Worm (Caenorhabditis elegans) whole organism, L1 larva: Measurements from ENCODE around the gene D1054.8.
A peak's percentile ranks its signal among the peaks of the same experiment; 100 is the strongest.

ENCODE experiments used
- C04F5.9 ChIP-seq: sonication (generic microtip); optimal IDR thresholded peaks from 2 replicates; lab custom pipeline; 2016; ENCODE audit warnings: missing genetic modification characterization, missing compliant biosample characterization
- C16A3.4 ChIP-seq: fragments of 150-350 bp; optimal IDR thresholded peaks from 2 replicates; lab custom pipeline; 2014; ENCODE audit warnings: missing biosample characterization, missing genetic modification characterization
- C34B4.2 ChIP-seq: sonication (generic microtip); optimal IDR thresholded peaks from 2 replicates; lab custom pipeline; 2017; ENCODE audit warnings: mild to moderate bottlenecking, missing genetic modification characterization, missing compliant biosample characterization
- Y116A8C.19 ChIP-seq: sonication (generic microtip); optimal IDR thresholded peaks from 2 replicates; lab custom pipeline; 2016; ENCODE audit warnings: missing compliant biosample characterization, missing genetic modification characterization, borderline replicate concordance
- alr-1 ChIP-seq: fragments of 200-800 bp; sonication (Bioruptor generic); optimal IDR thresholded peaks from 2 replicates; lab custom pipeline; 2018; ENCODE audit warnings: borderline replicate concordance, mild to moderate bottlenecking, missing genetic modification characterization, missing compliant biosample characterization
- ceh-8 ChIP-seq: fragments of 200-800 bp; sonication (Bioruptor generic); optimal IDR thresholded peaks from 2 replicates; lab custom pipeline; 2018; ENCODE audit warnings: mild to moderate bottlenecking, missing genetic modification characterization, moderate library complexity, missing compliant biosample characterization
- ceh-88 ChIP-seq: fragments of 200-800 bp; sonication (Bioruptor generic); IDR thresholded peaks from 2 replicates; pipeline ENCODE4 v1.3.6; 2022; ENCODE audit warnings: missing genetic modification characterization, missing compliant biosample characterization
- efl-1 ChIP-seq, 4 experiments: fragments of 150-350 bp; optimal IDR thresholded peaks in 3 of 4; peaks in 1 of 4; 1 replicate in 1 of 4; 2 replicates in 3 of 4; lab custom pipeline; 2014; ENCODE audit warnings: missing biosample characterization in 2 of 4, missing genetic modification characterization in 2 of 4, missing genetic modification reagents in 2 of 4
- efl-3 ChIP-seq: fragments of 200-800 bp; sonication (Bioruptor generic); optimal IDR thresholded peaks from 2 replicates; lab custom pipeline; 2018; ENCODE audit warnings: mild to moderate bottlenecking, missing genetic modification characterization, missing compliant biosample characterization
- elt-2 ChIP-seq: sonication (generic microtip); optimal IDR thresholded peaks from 2 replicates; lab custom pipeline; 2016; ENCODE audit warnings: missing genetic modification characterization, mild to moderate bottlenecking, inconsistent platforms, missing compliant biosample characterization, missing genetic modification reagents
- fkh-10 ChIP-seq: sonication (generic microtip); optimal IDR thresholded peaks from 2 replicates; lab custom pipeline; 2017; ENCODE audit warnings: missing biosample characterization, missing genetic modification reagents, missing genetic modification characterization
- grh-1 ChIP-seq: fragments of 200-800 bp; sonication (Bioruptor generic); IDR thresholded peaks from 2 replicates; pipeline ENCODE4 v1.3.6; 2022; ENCODE audit warnings: missing genetic modification reagents, missing genetic modification characterization, missing compliant biosample characterization
- hlh-17 ChIP-seq: fragments of 200-800 bp; sonication (Bioruptor generic); optimal IDR thresholded peaks from 2 replicates; lab custom pipeline; 2018; ENCODE audit warnings: missing genetic modification characterization, mild to moderate bottlenecking, missing compliant biosample characterization, moderate library complexity, borderline replicate concordance
- hlh-4 ChIP-seq: sonication (generic microtip); optimal IDR thresholded peaks from 2 replicates; lab custom pipeline; 2016; ENCODE audit warnings: mild to moderate bottlenecking, missing genetic modification characterization, missing compliant biosample characterization
- lin-13 ChIP-seq: fragments of 150-350 bp; optimal IDR thresholded peaks from 2 replicates; lab custom pipeline; 2014; ENCODE audit warnings: missing biosample characterization, missing genetic modification reagents, missing genetic modification characterization
- lin-14 ChIP-seq: fragments of 200-800 bp; sonication (Bioruptor generic); optimal IDR thresholded peaks from 2 replicates; lab custom pipeline; 2018; ENCODE audit warnings: mild to moderate bottlenecking, missing genetic modification characterization, moderate library complexity, missing compliant biosample characterization
- lin-39 ChIP-seq: fragments of 150-350 bp; optimal IDR thresholded peaks from 2 replicates; lab custom pipeline; 2014; ENCODE audit warnings: missing biosample characterization, missing genetic modification reagents, missing genetic modification characterization
- lsy-2 ChIP-seq, 2 experiments: fragments of 150-350 bp; optimal IDR thresholded peaks; 2 replicates each; lab custom pipeline; 2014; ENCODE audit warnings: missing biosample characterization in 2 of 2, missing genetic modification characterization in 2 of 2
- mab-9 ChIP-seq: fragments of 200-800 bp; sonication (Bioruptor generic); IDR thresholded peaks from 2 replicates; pipeline ENCODE4 v1.3.6; 2022; ENCODE audit warnings: missing genetic modification reagents, missing genetic modification characterization, missing compliant biosample characterization
- mdl-1 ChIP-seq, 2 experiments: fragments of 150-350 bp; optimal IDR thresholded peaks; 2 replicates each; lab custom pipeline; 2014 to 2017; ENCODE audit warnings: missing biosample characterization in 2 of 2, missing genetic modification characterization in 2 of 2, inconsistent platforms in 1 of 2
- mef-2 ChIP-seq: fragments of 150-350 bp; optimal IDR thresholded peaks from 2 replicates; lab custom pipeline; 2014; ENCODE audit warnings: missing biosample characterization, missing genetic modification characterization
- nhr-12 ChIP-seq: sonication (generic microtip); optimal IDR thresholded peaks from 2 replicates; lab custom pipeline; 2017; ENCODE audit warnings: missing biosample characterization, missing genetic modification characterization
- nhr-20 ChIP-seq: sonication (generic microtip); optimal IDR thresholded peaks from 2 replicates; lab custom pipeline; 2016; ENCODE audit warnings: mild to moderate bottlenecking, missing genetic modification characterization, missing compliant biosample characterization
- nhr-76 ChIP-seq: sonication (generic microtip); optimal IDR thresholded peaks from 2 replicates; lab custom pipeline; 2017; ENCODE audit warnings: missing biosample characterization, missing genetic modification characterization
- nhr-85 ChIP-seq: sonication (generic microtip); peaks from one replicate; lab custom pipeline; 2016; ENCODE audit warnings: missing genetic modification characterization, inconsistent platforms, missing compliant biosample characterization
- nhr-90 ChIP-seq: sonication (generic microtip); optimal IDR thresholded peaks from 2 replicates; lab custom pipeline; 2016; ENCODE audit warnings: mild to moderate bottlenecking, missing genetic modification characterization, missing compliant biosample characterization; ENCODE audit not compliant: poor library complexity
- pax-3 ChIP-seq: fragments of 200-800 bp; sonication (Bioruptor generic); optimal IDR thresholded peaks from 2 replicates; lab custom pipeline; 2018; ENCODE audit warnings: mild to moderate bottlenecking, missing genetic modification characterization, moderate library complexity, missing compliant biosample characterization
- snpc-4 ChIP-seq: fragments of 150-350 bp; optimal IDR thresholded peaks from 2 replicates; lab custom pipeline; 2014; ENCODE audit warnings: missing biosample characterization, missing genetic modification characterization
- snu-23 ChIP-seq: sonication (generic microtip); optimal IDR thresholded peaks from 2 replicates; lab custom pipeline; 2016; ENCODE audit warnings: missing genetic modification characterization, missing compliant biosample characterization
- sup-37 ChIP-seq: fragments of 200-800 bp; sonication (Bioruptor generic); optimal IDR thresholded peaks from 2 replicates; lab custom pipeline; 2018; ENCODE audit warnings: mild to moderate bottlenecking, missing genetic modification characterization, missing compliant biosample characterization
- tbx-2 ChIP-seq: sonication (generic microtip); optimal IDR thresholded peaks from 2 replicates; lab custom pipeline; 2016; ENCODE audit warnings: missing genetic modification characterization, missing compliant biosample characterization
- unc-130 ChIP-seq: fragments of 150-350 bp; optimal IDR thresholded peaks from 2 replicates; lab custom pipeline; 2017; ENCODE audit warnings: missing biosample characterization, missing genetic modification characterization, inconsistent platforms
- unc-98 ChIP-seq: fragments of 200-800 bp; sonication (Bioruptor generic); IDR thresholded peaks from 2 replicates; pipeline ENCODE4 v1.3.6; 2022; ENCODE audit warnings: missing genetic modification characterization, missing compliant biosample characterization
- vab-15 ChIP-seq: sonication (generic microtip); optimal IDR thresholded peaks from 2 replicates; lab custom pipeline; 2017; ENCODE audit warnings: missing genotype, mild to moderate bottlenecking, missing genetic modification characterization, missing compliant biosample characterization

D1054.8 gene

ce11 chrV:10747263-10747951 is 36.7 kb upstream of the D1054.8 start, which contains the start of the genes selt-1.2 and F28H7.2:
TSS of gene selt-1.2 (minus strand) at chrV:10747363.
TSS of gene F28H7.2 (plus strand) at chrV:10747901.
- no peak for TF ChIP-seq efl-1 (optimal IDR thresholded peaks at IDR 0.05; lab: Kevin White, UChicago)
- TF ChIP-seq efl-1 (GFP tag; optimal IDR thresholded peaks at IDR 0.05 in 1 of 2; lab: Kevin White, UChicago): peak in 1 of 2 experiments; percentile 77
- no peak for TF ChIP-seq unc-98 (GFP tag; lab: Robert Waterston, UW)
- no peak for TF ChIP-seq nhr-90 (tag; lab: Kevin White, UChicago)
- TF ChIP-seq nhr-20 (tag; lab: Kevin White, UChicago): peak; percentile 4
- TF ChIP-seq ceh-8 (GFP tag; lab: Kevin White, UChicago): no peak
- no peak for TF ChIP-seq mef-2 (tag; lab: Kevin White, UChicago)

DNA sequence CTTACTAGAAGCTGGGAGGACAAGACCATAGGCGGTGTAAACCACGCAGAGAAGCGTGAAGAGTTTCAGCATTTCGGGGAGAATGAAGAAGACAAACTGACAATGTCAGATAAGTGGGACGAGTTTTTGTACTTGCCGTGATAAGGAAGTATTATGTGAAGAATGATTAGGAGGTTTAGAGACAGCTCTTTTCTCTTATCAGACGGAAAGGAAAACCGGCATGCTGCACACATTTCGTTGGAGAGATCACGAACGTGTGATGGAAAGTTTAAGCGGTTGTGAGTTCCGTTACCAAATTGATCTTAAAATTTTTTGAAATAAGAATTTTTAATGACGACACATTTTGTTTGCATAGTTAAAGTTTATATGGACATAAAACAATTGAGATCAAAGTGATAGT is 33.5 kb upstream of the D1054.8 start, which contains the start of gene F28H7.3:
Gene F28H7.3, minus strand, starts transcription at position 159 of the 400 bp plus-strand sequence.
- TF ChIP-seq efl-1 (optimal IDR thresholded peaks at IDR 0.05; lab: Kevin White, UChicago): no peak
- peak in 1 of 2 experiments; percentile 92 for TF ChIP-seq efl-1 (GFP tag; optimal IDR thresholded peaks at IDR 0.05 in 1 of 2; lab: Kevin White, UChicago)
- no peak for TF ChIP-seq mdl-1 (tag; optimal IDR thresholded peaks at IDR 0.05; lab: Kevin White, UChicago)
- no peak for TF ChIP-seq sup-37 (GFP tag; lab: Kevin White, UChicago)
- no peak for TF ChIP-seq unc-130 (tag; lab: Kevin White, UChicago)
- no peak for TF ChIP-seq nhr-85
- no peak for TF ChIP-seq grh-1 (GFP tag; lab: Robert Waterston, UW)
- TF ChIP-seq hlh-4 (tag; lab: Kevin White, UChicago): no peak
- no peak for TF ChIP-seq lsy-2 (tag; optimal IDR thresholded peaks at IDR 0.05; lab: Kevin White, UChicago)
- TF ChIP-seq lin-13: no peak
- no peak for TF ChIP-seq nhr-76
- no peak for TF ChIP-seq nhr-12
- TF ChIP-seq ceh-88 (GFP tag; lab: Robert Waterston, UW): no peak
- TF ChIP-seq elt-2 (tag; lab: Kevin White, UChicago): peak; percentile 85
- no peak for TF ChIP-seq alr-1 (tag; lab: Kevin White, UChicago)
- TF ChIP-seq lin-39 (tag; lab: Kevin White, UChicago): no peak

DNA sequence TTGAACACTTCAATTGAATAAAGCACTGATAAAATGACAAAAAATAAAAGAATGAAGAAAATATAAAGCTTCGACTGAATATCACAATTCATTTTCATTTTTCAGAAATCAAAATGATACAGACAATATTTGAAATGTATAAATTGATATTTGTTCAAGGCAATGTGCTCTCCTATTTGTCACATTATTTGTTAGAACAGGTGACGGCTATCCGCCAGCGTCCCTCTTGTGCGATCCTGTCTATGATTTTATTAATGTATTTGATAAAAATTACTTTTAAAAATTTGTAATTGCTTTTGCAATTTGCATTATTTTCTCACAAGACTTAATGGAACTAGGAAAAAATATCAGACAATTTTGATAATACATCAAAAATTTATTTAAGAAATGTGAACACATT is 30.1 kb upstream of the D1054.8 start, which contains the start of gene F28H7.7:
Gene F28H7.7, minus strand, starts transcription at position 101 of the 400 bp plus-strand sequence.
- TF ChIP-seq unc-130 (tag; lab: Kevin White, UChicago): no peak
- TF ChIP-seq efl-3 (GFP tag; lab: Kevin White, UChicago): no peak
- TF ChIP-seq C34B4.2 (tag; lab: Kevin White, UChicago): no peak
- no peak for TF ChIP-seq tbx-2
- no peak for TF ChIP-seq snpc-4 (tag; lab: Kevin White, UChicago)
- TF ChIP-seq vab-15 (tag; lab: Kevin White, UChicago): no peak
- TF ChIP-seq C04F5.9: no peak
- no peak for TF ChIP-seq snu-23 (GFP tag; lab: Kevin White, UChicago)
- TF ChIP-seq lin-13: no peak
- no peak for TF ChIP-seq nhr-76
- TF ChIP-seq ceh-88 (GFP tag; lab: Robert Waterston, UW): no peak
- no peak for TF ChIP-seq pax-3 (tag; lab: Kevin White, UChicago)
- no peak for TF ChIP-seq sup-37 (GFP tag; lab: Kevin White, UChicago)
- no peak for TF ChIP-seq C16A3.4 (tag; lab: Kevin White, UChicago)
- no peak for TF ChIP-seq mab-9 (GFP tag; lab: Robert Waterston, UW)
- TF ChIP-seq lin-14: no peak
- no peak for TF ChIP-seq Y116A8C.19

- TF ChIP-seq elt-2 (tag; lab: Kevin White, UChicago) (no peak), grh-1 (GFP tag; lab: Robert Waterston, UW) (no peak), nhr-85 (no peak), hlh-17 (no peak), snu-23 (GFP tag; lab: Kevin White, UChicago) (no peak), fkh-10 (GFP tag; lab: Kevin White, UChicago) (no peak), nhr-90 (tag; lab: Kevin White, UChicago) (no peak)
Measured at ce11 chrV:10756698-10757097, 27.4 kb upstream of the D1054.8 start, which contains the start of gene irld-6. TSS of gene irld-6 (minus strand) at chrV:10756798.
